Worm (Caenorhabditis elegans): Measurements from ENCODE around the gene C18F10.2.

- TF ChIP-seq ceh-82 (tag; optimal IDR thresholded peaks at IDR 0.05) (no peak), nhr-11 (tag; optimal IDR thresholded peaks at IDR 0.05) (no peak), ceh-9 (tag; optimal IDR thresholded peaks at IDR 0.05) (no peak), elt-3 (tag; optimal IDR thresholded peaks at IDR 0.05) (no peak), ceh-28 (tag; optimal IDR thresholded peaks at IDR 0.05) (no peak), pha-4 (tag; optimal IDR thresholded peaks at IDR 0.05) (no peak), nhr-76 (tag; optimal IDR thresholded peaks at IDR 0.05) (no peak)
Measured at ce11 chrIII:6285890-6286289, 12.9 kb downstream of the C18F10.2 start, which contains the start of gene gadr-3.
